Fruit fly (Drosophila melanogaster) whole organism, embryonic: ENCODE measurements around the gene CG14232.

Experiments
- ATbp ChIP-seq: fragments of 200-800 bp; sonication (Bioruptor generic); optimal IDR thresholded peaks from 2 replicates; lab custom pipeline; 2017; ENCODE audit warnings: missing biosample characterization, mild to moderate bottlenecking, missing genetic modification characterization, missing genetic modification reagents
- Abd-B ChIP-seq: fragments of 200-800 bp; sonication (Bioruptor generic); optimal IDR thresholded peaks from 2 replicates; lab custom pipeline; 2018; ENCODE audit warnings: missing biosample characterization, mild to moderate bottlenecking, missing genetic modification characterization, moderate library complexity
- Atf-2 ChIP-seq: fragments of 200-800 bp; sonication (Bioruptor generic); optimal IDR thresholded peaks from 2 replicates; lab custom pipeline; 2016; ENCODE audit warnings: missing biosample characterization, missing genetic modification characterization
- Blimp-1 ChIP-seq: fragments of 200-800 bp; sonication (Bioruptor generic); optimal IDR thresholded peaks from 3 replicates; lab custom pipeline; 2018; ENCODE audit warnings: missing biosample characterization, missing genetic modification characterization, mild to moderate bottlenecking, moderate library complexity, missing genetic modification reagents
- CG10147 ChIP-seq: fragments of 200-800 bp; sonication (Bioruptor generic); optimal IDR thresholded peaks from 2 replicates; lab custom pipeline; 2019; ENCODE audit warnings: missing biosample characterization, mild to moderate bottlenecking, missing genetic modification characterization, moderate library complexity
- CG11085 ChIP-seq: fragments of 200-800 bp; sonication (Bioruptor generic); IDR thresholded peaks from 2 replicates; pipeline ENCODE4 v1.3.6; 2022; ENCODE audit warnings: missing biosample characterization, missing genetic modification characterization
- CG14710 ChIP-seq: fragments of 200-800 bp; sonication (Bioruptor generic); optimal IDR thresholded peaks from 3 replicates; lab custom pipeline; 2019; ENCODE audit warnings: missing biosample characterization, mild to moderate bottlenecking, missing genetic modification characterization, moderate library complexity
- CG15011 ChIP-seq: fragments of 200-800 bp; sonication (Bioruptor generic); optimal IDR thresholded peaks from 3 replicates; lab custom pipeline; 2018; ENCODE audit warnings: missing biosample characterization, mild to moderate bottlenecking, missing genetic modification characterization
- CG1603 ChIP-seq: fragments of 200-800 bp; sonication (Bioruptor generic); optimal IDR thresholded peaks from 2 replicates; lab custom pipeline; 2019; ENCODE audit warnings: missing biosample characterization, mild to moderate bottlenecking, missing genetic modification characterization, moderate library complexity
- CG2129 ChIP-seq: fragments of 200-800 bp; sonication (Bioruptor generic); IDR thresholded peaks from 2 replicates; pipeline ENCODE4 v1.3.6; 2022; ENCODE audit warnings: missing biosample characterization, missing genetic modification characterization; ENCODE audit not compliant: partially characterized antibody
- CG2202 ChIP-seq: fragments of 200-800 bp; sonication (Bioruptor generic); optimal IDR thresholded peaks from 2 replicates; lab custom pipeline; 2018; ENCODE audit warnings: missing biosample characterization, mild to moderate bottlenecking, missing genetic modification characterization
- CG3407 ChIP-seq: fragments of 200-800 bp; sonication (Bioruptor generic); optimal IDR thresholded peaks from 2 replicates; lab custom pipeline; 2018; ENCODE audit warnings: missing biosample characterization, mild to moderate bottlenecking, missing genetic modification characterization
- CG34422 ChIP-seq: fragments of 200-800 bp; sonication (Bioruptor generic); IDR thresholded peaks from 3 replicates; pipeline ENCODE4 v1.3.6; 2022; ENCODE audit warnings: missing biosample characterization, missing genetic modification characterization
- CG3726 ChIP-seq: fragments of 200-800 bp; sonication (Bioruptor generic); IDR thresholded peaks from 3 replicates; pipeline ENCODE4, ENCODE4 v1.3.6; 2022; ENCODE audit warnings: missing biosample characterization, missing genetic modification characterization
- CG4282 ChIP-seq: fragments of 200-800 bp; sonication (Bioruptor generic); optimal IDR thresholded peaks from 2 replicates; lab custom pipeline; 2016; ENCODE audit warnings: missing biosample characterization, missing genetic modification characterization
- CG4730 ChIP-seq: fragments of 200-800 bp; sonication (Bioruptor generic); IDR thresholded peaks from 2 replicates; pipeline ENCODE4 v1.3.6; 2022; ENCODE audit warnings: missing biosample characterization, missing genetic modification characterization
- CG7271 ChIP-seq: fragments of 200-800 bp; sonication (Bioruptor generic); optimal IDR thresholded peaks from 2 replicates; lab custom pipeline; 2018; ENCODE audit warnings: missing biosample characterization, mild to moderate bottlenecking, missing genetic modification characterization, moderate library complexity
- CG7963 ChIP-seq: fragments of 200-800 bp; sonication (Bioruptor generic); IDR thresholded peaks from 3 replicates; pipeline ENCODE4 v1.3.6; 2022; ENCODE audit warnings: missing biosample characterization, missing genetic modification characterization; ENCODE audit not compliant: partially characterized antibody
- CG9797 ChIP-seq: fragments of 200-800 bp; sonication (Bioruptor generic); optimal IDR thresholded peaks from 3 replicates; lab custom pipeline; 2018; ENCODE audit warnings: missing biosample characterization, mild to moderate bottlenecking, missing genetic modification characterization
- D19A ChIP-seq: fragments of 200-800 bp; optimal IDR thresholded peaks from 3 replicates; lab custom pipeline; 2019; ENCODE audit warnings: missing biosample characterization, mild to moderate bottlenecking, missing genetic modification characterization, moderate library complexity
- Deaf1 ChIP-seq: fragments of 200-800 bp; optimal IDR thresholded peaks from 3 replicates; lab custom pipeline; 2019; ENCODE audit warnings: missing biosample characterization, mild to moderate bottlenecking, missing genetic modification characterization, moderate library complexity
- Eip74EF ChIP-seq, 2 experiments: fragments of 200-800 bp in 1 of 2; fragments of >200 bp in 1 of 2; sonication (Bioruptor generic) in 1 of 2; optimal IDR thresholded peaks; 2 replicates each; lab custom pipeline; 2017 to 2019; ENCODE audit warnings: missing biosample characterization in 2 of 2, missing genetic modification characterization in 2 of 2, mild to moderate bottlenecking in 1 of 2, moderate library complexity in 1 of 2
- Ets97D ChIP-seq: fragments of 200-800 bp; sonication (Bioruptor generic); optimal IDR thresholded peaks from 3 replicates; lab custom pipeline; 2016; ENCODE audit warnings: missing biosample characterization, missing genetic modification characterization
- Gsc ChIP-seq: fragments of 200-800 bp; sonication (Bioruptor generic); IDR thresholded peaks from 2 replicates; pipeline ENCODE4 v1.3.6; 2022; ENCODE audit warnings: missing biosample characterization, missing genetic modification characterization
- Hr78 ChIP-seq, 2 experiments: fragments of 200-800 bp in 1 of 2; fragments of >200 bp in 1 of 2; sonication (Bioruptor generic) in 1 of 2; optimal IDR thresholded peaks; 2 replicates each; lab custom pipeline; 2017 to 2019; ENCODE audit warnings: missing biosample characterization in 2 of 2, missing genetic modification characterization in 2 of 2, mild to moderate bottlenecking in 1 of 2, moderate library complexity in 1 of 2
- Jarid2 ChIP-seq: fragments of 200-800 bp; sonication (Bioruptor generic); optimal IDR thresholded peaks from 3 replicates; lab custom pipeline; 2017; ENCODE audit warnings: mild to moderate bottlenecking, missing biosample characterization, missing genetic modification reagents, missing genetic modification characterization
- Mrtf ChIP-seq: fragments of 200-800 bp; sonication (Bioruptor generic); IDR thresholded peaks from 3 replicates; pipeline ENCODE4 v1.3.6; 2022; ENCODE audit warnings: missing biosample characterization, missing genetic modification characterization
- bab2 ChIP-seq: fragments of 200-800 bp; sonication (Bioruptor generic); optimal IDR thresholded peaks from 2 replicates; lab custom pipeline; 2016; ENCODE audit warnings: missing biosample characterization, missing genetic modification characterization
- bigmax ChIP-seq: fragments of 200-800 bp; sonication (Bioruptor generic); optimal IDR thresholded peaks from 2 replicates; lab custom pipeline; 2018; ENCODE audit warnings: missing biosample characterization, mild to moderate bottlenecking, missing genetic modification characterization
- crc ChIP-seq: fragments of 200-800 bp; sonication (Bioruptor generic); optimal IDR thresholded peaks from 2 replicates; lab custom pipeline; 2016; ENCODE audit warnings: missing biosample characterization, missing genetic modification characterization
- dmrt11E ChIP-seq: fragments of 200-800 bp; sonication (Bioruptor generic); optimal IDR thresholded peaks from 3 replicates; lab custom pipeline; 2018; ENCODE audit warnings: missing biosample characterization, mild to moderate bottlenecking, missing genetic modification characterization, moderate library complexity
- eve ChIP-seq, 2 experiments: fragments of >200 bp; optimal IDR thresholded peaks; 2 replicates each; lab custom pipeline; 2017; ENCODE audit warnings: missing biosample characterization in 2 of 2, missing genetic modification characterization in 2 of 2
- h ChIP-seq: fragments of >200 bp; optimal IDR thresholded peaks from 2 replicates; lab custom pipeline; 2017
- her ChIP-seq: fragments of 200-800 bp; sonication (Bioruptor generic); optimal IDR thresholded peaks from 2 replicates; lab custom pipeline; 2016; ENCODE audit warnings: missing biosample characterization, missing genetic modification characterization
- jumu ChIP-seq: fragments of 200-800 bp; sonication (Bioruptor generic); optimal IDR thresholded peaks from 3 replicates; lab custom pipeline; 2016; ENCODE audit warnings: missing biosample characterization, missing genetic modification characterization
- maf-S ChIP-seq: fragments of 200-800 bp; sonication (Bioruptor generic); optimal IDR thresholded peaks from 2 replicates; lab custom pipeline; 2016; ENCODE audit warnings: missing biosample characterization, missing genetic modification characterization
- mld ChIP-seq: fragments of 200-800 bp; sonication (Bioruptor generic); IDR thresholded peaks from 3 replicates; pipeline ENCODE4 v1.3.6; 2022; ENCODE audit warnings: missing biosample characterization, missing genetic modification characterization; ENCODE audit not compliant: partially characterized antibody
- pros ChIP-seq: fragments of 200-800 bp; sonication (Bioruptor generic); optimal IDR thresholded peaks from 3 replicates; lab custom pipeline; 2019; ENCODE audit warnings: missing biosample characterization, mild to moderate bottlenecking, missing genetic modification characterization, moderate library complexity
- sens ChIP-seq: fragments of 200-800 bp; sonication (Bioruptor generic); peaks from one replicate; lab custom pipeline; 2016; ENCODE audit warnings: missing biosample characterization, missing genetic modification characterization
- slp2 ChIP-seq: fragments of 200-800 bp; sonication (Bioruptor generic); optimal IDR thresholded peaks from 2 replicates; lab custom pipeline; 2016; ENCODE audit warnings: missing biosample characterization, missing genetic modification characterization
- stc ChIP-seq: fragments of 200-800 bp; sonication (Bioruptor generic); IDR thresholded peaks from 2 replicates; pipeline ENCODE4 v1.3.6; 2022; ENCODE audit warnings: missing biosample characterization, missing genetic modification characterization
- toy ChIP-seq: fragments of 200-800 bp; sonication (Bioruptor generic); IDR thresholded peaks from 2 replicates; pipeline ENCODE4 v1.3.6; 2022; ENCODE audit warnings: missing biosample characterization, missing genetic modification characterization
- tx ChIP-seq: fragments of 200-800 bp; sonication (Bioruptor generic); optimal IDR thresholded peaks from 2 replicates; lab custom pipeline; 2016; ENCODE audit warnings: missing biosample characterization, missing genetic modification characterization
- z ChIP-seq: fragments of 200-800 bp; sonication (Bioruptor generic); IDR thresholded peaks from 3 replicates; pipeline ENCODE4 v1.3.6; 2022; ENCODE audit warnings: missing biosample characterization, missing genetic modification characterization
- zen2 ChIP-seq: fragments of 200-800 bp; sonication (Bioruptor generic); IDR thresholded peaks from 3 replicates; pipeline ENCODE4 v1.3.6; 2022; ENCODE audit warnings: missing biosample characterization, missing genetic modification characterization; ENCODE audit not compliant: partially characterized antibody

Gene CG14232

dm6 chrX:19667444-19668104 is 36.5 kb downstream of the CG14232 start (continued):
- TF ChIP-seq CG3407 (GFP tag; lab: Kevin White, UChicago) (no peak), D19A (tag; lab: Kevin White, UChicago) (no peak), Gsc (GFP tag; lab: Robert Waterston, UW) (no peak), CG4730 (GFP tag; lab: Robert Waterston, UW) (no peak), crc (no peak), h (lab: Kevin White, UChicago) (no peak), toy (GFP tag; lab: Robert Waterston, UW) (no peak), Hr78 (GFP tag; optimal IDR thresholded peaks at IDR 0.05; lab: Kevin White, UChicago) (peak in 1 of 2 experiments; percentile 67), CG34422 (no peak), eve (GFP tag; optimal IDR thresholded peaks at IDR 0.05; lab: Kevin White, UChicago) (no peak), jumu (GFP tag; lab: Kevin White, UChicago) (no peak), maf-S (no peak), dmrt11E (no peak), slp2 (GFP tag; lab: Kevin White, UChicago) (no peak), sens (GFP tag; lab: Kevin White, UChicago) (peak; percentile 37), Abd-B (GFP tag; lab: Kevin White, UChicago) (no peak), CG3726 (GFP tag; lab: Robert Waterston, UW) (no peak), Atf-2 (GFP tag; lab: Kevin White, UChicago) (no peak), CG7963 (GFP tag; lab: Robert Waterston, UW) (no peak), Eip74EF (GFP tag; optimal IDR thresholded peaks at IDR 0.05; lab: Kevin White, UChicago) (no peak), bigmax (GFP tag; lab: Kevin White, UChicago) (no peak), CG15011 (GFP tag; lab: Kevin White, UChicago) (no peak), CG11085 (GFP tag; lab: Robert Waterston, UW) (no peak), tx (GFP tag; lab: Kevin White, UChicago) (no peak), bab2 (GFP tag; lab: Kevin White, UChicago) (no peak), CG14710 (tag; lab: Kevin White, UChicago) (no peak), CG2129 (GFP tag; lab: Robert Waterston, UW) (no peak), CG9797 (no peak), CG10147 (no peak), pros (GFP tag; lab: Kevin White, UChicago) (no peak), CG2202 (no peak), Jarid2 (no peak), CG1603 (peak; percentile 81), CG7271 (no peak), Ets97D (GFP tag; lab: Kevin White, UChicago) (no peak), Mrtf (no peak), CG4282 (GFP tag; lab: Kevin White, UChicago) (no peak), stc (GFP tag; lab: Robert Waterston, UW) (no peak), mld (no peak), zen2 (GFP tag; lab: Robert Waterston, UW) (no peak), ATbp (GFP tag; lab: Kevin White, UChicago) (no peak), z (0 out of 3 replicates have a peak, but pooled peaks have one; percentile 50), her (GFP tag; lab: Kevin White, UChicago) (no peak), Blimp-1 (GFP tag; lab: Kevin White, UChicago) (peak; percentile 68), Deaf1 (tag; lab: Kevin White, UChicago) (peak; percentile 36)
- TF ChIP-seq, all 482 proteins: peak for 17
